Worm (Caenorhabditis elegans): Measurements from ENCODE around the gene E02H4.8.

The E02H4.8 gene

DNA sequence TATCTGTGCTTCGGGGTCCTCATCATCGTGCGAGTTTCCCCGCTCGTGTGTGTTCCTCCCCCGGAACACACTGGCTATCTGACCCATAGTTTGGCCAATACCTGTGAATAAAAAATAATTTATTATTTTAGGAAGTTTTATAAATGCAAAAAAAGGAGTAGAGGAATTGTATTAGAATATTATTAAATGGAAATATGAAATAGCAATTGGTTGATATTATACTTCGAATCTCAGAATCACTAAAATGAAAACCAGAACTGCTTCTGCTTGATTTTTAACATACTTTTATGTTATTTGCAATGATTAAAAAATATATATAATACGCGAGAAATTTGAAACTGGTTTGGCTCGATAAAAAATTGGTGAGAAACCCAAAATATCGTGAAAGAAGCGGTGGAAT lies 48.2 kb upstream of the E02H4.8 start, which contains the start of gene mgrn-1:
Gene mgrn-1 (minus strand): TSS at position 101 of the 400 bp plus-strand sequence.
- TF ChIP-seq F13H6.1 (tag; optimal IDR thresholded peaks at IDR 0.05) (no peak), Y55F3AM.14 (GFP tag; optimal IDR thresholded peaks at IDR 0.05) (no peak), C34F6.9 (tag; optimal IDR thresholded peaks at IDR 0.05) (no peak), sma-3 (GFP tag; optimal IDR thresholded peaks at IDR 0.05) (no peak), blmp-1 (tag; optimal IDR thresholded peaks at IDR 0.05; ENCODE audit: insufficient read depth) (no peak), nhr-77 (tag; optimal IDR thresholded peaks at IDR 0.05) (no peak), zag-1 (tag; optimal IDR thresholded peaks at IDR 0.05) (no peak), unc-55 (GFP tag; optimal IDR thresholded peaks at IDR 0.05) (no peak), lsy-2 (tag; optimal IDR thresholded peaks at IDR 0.05) (no peak), egl-27 (tag; optimal IDR thresholded peaks at IDR 0.05) (no peak), ama-1 (optimal IDR thresholded peaks at IDR 0.05) (no peak), lin-39 (tag; optimal IDR thresholded peaks at IDR 0.05) (no peak), dmd-4 (tag; optimal IDR thresholded peaks at IDR 0.05) (no peak), mdl-1 (tag; optimal IDR thresholded peaks at IDR 0.05) (no peak), ceh-82 (tag; optimal IDR thresholded peaks at IDR 0.05) (no peak), nhr-23 (tag; optimal IDR thresholded peaks at IDR 0.05) (no peak), ztf-11 (tag; optimal IDR thresholded peaks at IDR 0.05) (no peak), nhr-25 (tag; optimal IDR thresholded peaks at IDR 0.05) (no peak), ztf-1 (GFP tag; conservative IDR thresholded peaks at IDR 0.05) (no peak), alr-1 (tag; optimal IDR thresholded peaks at IDR 0.05) (no peak)

DNA sequence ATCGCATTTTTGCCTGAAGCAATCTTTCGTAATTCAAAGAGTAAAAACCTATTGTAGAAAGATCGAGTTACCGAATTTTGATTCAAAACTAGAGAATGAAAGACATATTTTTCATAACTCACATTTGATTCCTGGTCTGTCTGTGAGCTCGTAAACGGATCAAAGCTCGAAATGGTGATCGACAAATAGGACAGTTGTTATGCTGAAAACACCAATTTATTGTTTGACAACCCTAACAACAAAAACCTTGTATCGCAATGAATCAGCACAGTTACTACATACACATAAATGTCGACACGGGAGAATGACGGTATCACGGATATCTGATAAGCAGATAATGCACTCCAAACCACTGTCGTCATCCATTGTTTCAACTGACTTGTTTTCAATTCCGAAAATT lies 46.3 kb upstream of the E02H4.8 start:
- TF ChIP-seq lin-13 (GFP tag; optimal IDR thresholded peaks at IDR 0.05) (no peak), lin-11 (tag; optimal IDR thresholded peaks at IDR 0.05) (no peak), nhr-10 (tag; optimal IDR thresholded peaks at IDR 0.05) (no peak), ZK546.5 (tag; optimal IDR thresholded peaks at IDR 0.05) (no peak), lsy-2 (tag; optimal IDR thresholded peaks at IDR 0.05) (no peak), mdl-1 (tag; optimal IDR thresholded peaks at IDR 0.05) (no peak), nhr-6 (tag; optimal IDR thresholded peaks at IDR 0.05) (no peak), blmp-1 (tag; optimal IDR thresholded peaks at IDR 0.05; ENCODE audit: insufficient read depth) (no peak), fos-1 (tag; optimal IDR thresholded peaks at IDR 0.05) (no peak), sma-9 (GFP tag; optimal IDR thresholded peaks at IDR 0.05) (no peak), sma-9 (tag; optimal IDR thresholded peaks at IDR 0.05) (no peak), ztf-4 (tag; optimal IDR thresholded peaks at IDR 0.05) (no peak), unc-62 (GFP tag; optimal IDR thresholded peaks at IDR 0.05) (no peak), R02D3.7 (tag; optimal IDR thresholded peaks at IDR 0.05) (no peak), ceh-16 (tag; optimal IDR thresholded peaks at IDR 0.05) (no peak), ama-1 (optimal IDR thresholded peaks at IDR 0.05) (no peak), nhr-21 (tag; optimal IDR thresholded peaks at IDR 0.05) (no peak), nhr-237 (tag; optimal IDR thresholded peaks at IDR 0.05) (no peak), crh-2 (tag; optimal IDR thresholded peaks at IDR 0.05) (no peak), sem-4 (tag; optimal IDR thresholded peaks at IDR 0.05) (no peak), aly-2 (tag; optimal IDR thresholded peaks at IDR 0.05) (no peak)

DNA sequence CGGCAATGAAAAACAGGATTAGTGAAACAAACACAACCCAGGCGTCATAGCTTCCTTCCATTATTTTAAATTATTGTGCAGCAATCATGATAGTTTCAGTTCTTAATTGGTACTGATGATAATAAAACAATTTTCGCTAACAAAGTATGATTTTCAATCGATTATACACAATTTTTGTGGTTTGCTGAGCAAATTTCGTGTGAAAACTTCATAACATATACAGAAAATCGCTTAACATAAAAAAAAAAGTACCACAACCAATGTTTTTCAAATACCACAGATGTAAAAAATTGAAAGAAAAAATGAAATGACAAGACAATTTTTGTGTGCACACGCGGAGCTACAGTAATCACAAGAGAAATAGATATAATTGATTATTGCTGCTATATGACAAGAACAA lies 44.3 kb upstream of the E02H4.8 start, which contains the start of gene gphr-2:
Gene gphr-2 (minus strand): TSS at position 101 of the 400 bp plus-strand sequence.
- no peak for TF ChIP-seq C34F6.9 (tag; optimal IDR thresholded peaks at IDR 0.05)
- no peak for TF ChIP-seq lin-13 (GFP tag; optimal IDR thresholded peaks at IDR 0.05)
- no peak for TF ChIP-seq blmp-1 (tag; optimal IDR thresholded peaks at IDR 0.05; ENCODE audit: insufficient read depth)
- TF ChIP-seq F13H6.1 (tag; optimal IDR thresholded peaks at IDR 0.05): no peak
- TF ChIP-seq nhr-23 (tag; optimal IDR thresholded peaks at IDR 0.05): no peak
- TF ChIP-seq mdl-1 (tag; optimal IDR thresholded peaks at IDR 0.05): no peak
- no peak for TF ChIP-seq ZK546.5 (tag; optimal IDR thresholded peaks at IDR 0.05)
- no peak for TF ChIP-seq nhr-11 (tag; optimal IDR thresholded peaks at IDR 0.05)
- no peak for TF ChIP-seq ceh-82 (tag; optimal IDR thresholded peaks at IDR 0.05)
- no peak for TF ChIP-seq nhr-12 (tag; optimal IDR thresholded peaks at IDR 0.05)
- no peak for TF ChIP-seq gmeb-1 (tag; optimal IDR thresholded peaks at IDR 0.05)

DNA sequence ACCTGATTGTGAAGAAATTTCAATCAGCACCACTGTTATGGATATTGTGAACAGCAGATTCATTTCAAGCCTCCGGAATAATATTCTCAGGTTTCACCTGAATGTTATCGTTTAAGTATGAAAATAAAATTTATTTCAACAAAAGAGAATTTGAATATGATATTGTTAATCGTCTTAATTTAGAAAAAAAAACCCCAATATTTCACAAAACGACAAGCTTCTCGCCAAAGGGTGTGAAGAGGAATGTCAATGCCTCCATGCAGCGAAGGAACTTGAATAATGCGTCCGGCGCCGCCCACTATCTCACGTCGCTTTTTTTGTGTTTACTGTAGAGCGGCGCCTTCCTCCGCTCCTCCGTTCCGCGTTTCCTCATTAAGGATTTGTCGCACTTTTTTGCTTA lies 39.7 kb upstream of the E02H4.8 start, which contains the start of gene C11H1.5:
Gene C11H1.5 (minus strand): TSS at position 101 of the 400 bp plus-strand sequence.
- TF ChIP-seq gmeb-1 (tag; optimal IDR thresholded peaks at IDR 0.05) (no peak), skn-1 (tag; optimal IDR thresholded peaks at IDR 0.05) (no peak), Y55F3AM.14 (GFP tag; optimal IDR thresholded peaks at IDR 0.05) (no peak), nhr-21 (tag; optimal IDR thresholded peaks at IDR 0.05) (no peak), sma-3 (GFP tag; optimal IDR thresholded peaks at IDR 0.05) (no peak), nhr-237 (tag; optimal IDR thresholded peaks at IDR 0.05) (no peak), ztf-11 (tag; optimal IDR thresholded peaks at IDR 0.05) (no peak), sma-9 (GFP tag; optimal IDR thresholded peaks at IDR 0.05) (no peak), sma-9 (tag; optimal IDR thresholded peaks at IDR 0.05) (no peak)

All from whole organism, L2 larva.